Fruit fly (Drosophila melanogaster): Measurements from ENCODE around the gene CG14132.

Gene CG14132

dm6 chr3L:11707978-11708632 lies 7.0 kb downstream of the CG14132 start, which contains the start of gene CG11658 (continued):
- peak; percentile 54; the same call in 1 of the 2 replicates for TF ChIP-seq Atf6 (GFP tag; IDR thresholded peaks at IDR 0.05)
- no peak for TF ChIP-seq tx (GFP tag; optimal IDR thresholded peaks at IDR 0.05)
- TF ChIP-seq dmrt99B (tag; optimal IDR thresholded peaks at IDR 0.05) = no peak
- TF ChIP-seq CG18619 (GFP tag; optimal IDR thresholded peaks at IDR 0.05) = peak; percentile 11
- no peak for TF ChIP-seq CG11560 (tag; IDR thresholded peaks at IDR 0.05)
- TF ChIP-seq Kr (GFP tag; optimal IDR thresholded peaks at IDR 0.05) = no peak
- TF ChIP-seq D19B (GFP tag; optimal IDR thresholded peaks at IDR 0.05) = no peak
- no peak for TF ChIP-seq CG43689 (GFP tag; IDR thresholded peaks at IDR 0.05)
- TF ChIP-seq CG12942 (GFP tag; optimal IDR thresholded peaks at IDR 0.05) = no peak
- TF ChIP-seq zfh1 (GFP tag; IDR thresholded peaks at IDR 0.05) = peak; percentile 37; the same call in 1 of the 3 replicates
- no peak for TF ChIP-seq CG8290 (GFP tag; optimal IDR thresholded peaks at IDR 0.05)
- TF ChIP-seq CG8290 (tag; optimal IDR thresholded peaks at IDR 0.05) = peak in 1 of 2 experiments; percentile 39
- no peak for TF ChIP-seq btn (GFP tag; optimal IDR thresholded peaks at IDR 0.05)
- no peak for TF ChIP-seq CG3838 (GFP tag; optimal IDR thresholded peaks at IDR 0.05)
- no peak for TF ChIP-seq CG6654 (GFP tag; optimal IDR thresholded peaks at IDR 0.05)
- TF ChIP-seq BEAF-32 (GFP tag; optimal IDR thresholded peaks at IDR 0.05) = no peak
- no peak for TF ChIP-seq ftz-f1 (GFP tag; optimal IDR thresholded peaks at IDR 0.05)
- TF ChIP-seq Dp (GFP tag; optimal IDR thresholded peaks at IDR 0.05) = peak; percentile 84
- peak; percentile 34 for TF ChIP-seq CG30403 (GFP tag; optimal IDR thresholded peaks at IDR 0.05)
- no peak for TF ChIP-seq CG14441 (GFP tag; IDR thresholded peaks at IDR 0.05)
- TF ChIP-seq CG2129 (GFP tag; IDR thresholded peaks at IDR 0.05; ENCODE audit: partially characterized antibody) = no peak
- TF ChIP-seq CG11723 (GFP tag; optimal IDR thresholded peaks at IDR 0.05) = no peak
- TF ChIP-seq Dad (GFP tag; optimal IDR thresholded peaks at IDR 0.05) = no peak
- TF ChIP-seq sr (GFP tag; IDR thresholded peaks at IDR 0.05) = peak; percentile 49; the same call in 1 of the 3 replicates
- TF ChIP-seq ewg (GFP tag; optimal IDR thresholded peaks at IDR 0.05) = no peak
- TF ChIP-seq CG17612 (GFP tag; IDR thresholded peaks at IDR 0.05) = no peak
- peak; percentile 72 for TF ChIP-seq nom (GFP tag; optimal IDR thresholded peaks at IDR 0.05)
- no peak for TF ChIP-seq Hr51 (GFP tag; optimal IDR thresholded peaks at IDR 0.05)
- peak; percentile 59 for TF ChIP-seq eyg (GFP tag; optimal IDR thresholded peaks at IDR 0.05)
- no peak for TF ChIP-seq Mad (GFP tag; optimal IDR thresholded peaks at IDR 0.05)
- no peak for TF ChIP-seq z (GFP tag; IDR thresholded peaks at IDR 0.05)
- TF ChIP-seq wek (GFP tag; optimal IDR thresholded peaks at IDR 0.05) = no peak
- no peak for TF ChIP-seq Abd-B (GFP tag; optimal IDR thresholded peaks at IDR 0.05)
- no peak for TF ChIP-seq Mes4 (GFP tag; optimal IDR thresholded peaks at IDR 0.05)
- peak; percentile 4 for TF ChIP-seq Rfx (GFP tag; IDR thresholded peaks at IDR 0.05)
- TF ChIP-seq da (GFP tag; optimal IDR thresholded peaks at IDR 0.05) = no peak
- no peak for TF ChIP-seq CG7357 (GFP tag; IDR thresholded peaks at IDR 0.05)
- TF ChIP-seq CG12155 (GFP tag; optimal IDR thresholded peaks at IDR 0.05) = peak; percentile 92
- no peak; the same call in none of the 2 replicates for TF ChIP-seq E2f2 (GFP tag; IDR thresholded peaks at IDR 0.05)
- no peak for TF ChIP-seq Sox102F (GFP tag; optimal IDR thresholded peaks at IDR 0.05)
- TF ChIP-seq Nf-YB (GFP tag; optimal IDR thresholded peaks at IDR 0.05) = no peak
- TF ChIP-seq crp (GFP tag; optimal IDR thresholded peaks at IDR 0.05) = peak in 1 of 2 experiments; percentile 84
- peak; percentile 8; the same call in 1 of the 3 replicates for TF ChIP-seq Dbx (GFP tag; IDR thresholded peaks at IDR 0.05)
- 0 out of 2 replicates have a peak, but pooled peaks have one; percentile 12 for TF ChIP-seq CG42726 (GFP tag; IDR thresholded peaks at IDR 0.05; ENCODE audit: partially characterized antibody)
- no peak for TF ChIP-seq Atf3 (GFP tag; optimal IDR thresholded peaks at IDR 0.05)
- TF ChIP-seq esg (GFP tag; conservative IDR thresholded peaks at IDR 0.05) = no peak
- no peak for TF ChIP-seq CG31441 (GFP tag; IDR thresholded peaks at IDR 0.05)
- TF ChIP-seq CG18599 (GFP tag; optimal IDR thresholded peaks at IDR 0.05) = peak; percentile 23
- TF ChIP-seq CG14860 (GFP tag; IDR thresholded peaks at IDR 0.05; ENCODE audit: partially characterized antibody) = 0 out of 3 replicates have a peak, but pooled peaks have one; percentile 21
- no peak for TF ChIP-seq Hmx (GFP tag; optimal IDR thresholded peaks at IDR 0.05)

Measured in whole organism, embryonic.